Fruit fly (Drosophila melanogaster): ENCODE measurements around the gene CG3335.

dm6 chr3L:9613960-9614588 is 10.0 kb upstream of the CG3335 start:
- TF ChIP-seq pan (optimal IDR thresholded peaks at IDR 0.05) = no peak
- no peak for TF ChIP-seq CG8478 (optimal IDR thresholded peaks at IDR 0.05)
- TF ChIP-seq Dll (optimal IDR thresholded peaks at IDR 0.05) = no peak

Measured in whole organism.